Fruit fly (Drosophila melanogaster): ENCODE measurements around the gene CG14380.

dm6 chr3R:13188219-13188618, at the start of gene CG14380:
- TF ChIP-seq Sox14 (GFP tag; optimal IDR thresholded peaks at IDR 0.05) (no peak), Sox102F (GFP tag; optimal IDR thresholded peaks at IDR 0.05) (no peak), CG3919 (GFP tag; optimal IDR thresholded peaks at IDR 0.05) (no peak), CG34406 (GFP tag; optimal IDR thresholded peaks at IDR 0.05) (no peak), Hr4 (GFP tag; optimal IDR thresholded peaks at IDR 0.05) (no peak), Hr39 (GFP tag; optimal IDR thresholded peaks at IDR 0.05) (no peak), esn (GFP tag; optimal IDR thresholded peaks at IDR 0.05) (no peak), Ets21C (GFP tag; optimal IDR thresholded peaks at IDR 0.05) (no peak), achi (GFP tag; optimal IDR thresholded peaks at IDR 0.05) (no peak), fkh (GFP tag; optimal IDR thresholded peaks at IDR 0.05) (no peak)

Data from whole organism, prepupa.